Worm (Caenorhabditis elegans) whole organism, L1 larva: ENCODE data around the gene rhgf-2.

Experiments used
- Y116A8C.19 ChIP-seq: sonication (generic microtip); optimal IDR thresholded peaks from 2 replicates; lab custom pipeline; 2016; ENCODE audit warnings: missing compliant biosample characterization, missing genetic modification characterization, borderline replicate concordance
- alr-1 ChIP-seq: fragments of 200-800 bp; sonication (Bioruptor generic); optimal IDR thresholded peaks from 2 replicates; lab custom pipeline; 2018; ENCODE audit warnings: borderline replicate concordance, mild to moderate bottlenecking, missing genetic modification characterization, missing compliant biosample characterization
- aly-2 ChIP-seq: fragments of 150-350 bp; optimal IDR thresholded peaks from 2 replicates; lab custom pipeline; 2014; ENCODE audit warnings: missing biosample characterization, missing genetic modification characterization
- ama-1 ChIP-seq: fragments of 150-350 bp; optimal IDR thresholded peaks from 2 replicates; lab custom pipeline; 2014
- ceh-88 ChIP-seq: fragments of 200-800 bp; sonication (Bioruptor generic); IDR thresholded peaks from 2 replicates; pipeline ENCODE4 v1.3.6; 2022; ENCODE audit warnings: missing genetic modification characterization, missing compliant biosample characterization
- efl-1 ChIP-seq, 4 experiments: fragments of 150-350 bp; optimal IDR thresholded peaks in 3 of 4; peaks in 1 of 4; 1 replicate in 1 of 4; 2 replicates in 3 of 4; lab custom pipeline; 2014; ENCODE audit warnings: missing biosample characterization in 2 of 4, missing genetic modification characterization in 2 of 4, missing genetic modification reagents in 2 of 4
- egl-13 ChIP-seq: sonication (generic microtip); optimal IDR thresholded peaks from 2 replicates; lab custom pipeline; 2016; ENCODE audit warnings: missing genotype, missing genetic modification reagents, missing genetic modification characterization, missing compliant biosample characterization
- elt-3 ChIP-seq, 6 experiments: fragments of 150-350 bp in 1 of 6; sonication (generic microtip); optimal IDR thresholded peaks; 2 replicates each; lab custom pipeline; 2017 to 2018; ENCODE audit warnings: missing biosample characterization in 6 of 6, missing genetic modification characterization in 6 of 6, inconsistent platforms in 1 of 6
- ets-5 ChIP-seq: fragments of 200-800 bp; sonication (Bioruptor generic); IDR thresholded peaks from 2 replicates; pipeline ENCODE4 v1.3.6; 2022; ENCODE audit warnings: missing genetic modification characterization, missing compliant biosample characterization
- fkh-10 ChIP-seq: sonication (generic microtip); optimal IDR thresholded peaks from 2 replicates; lab custom pipeline; 2017; ENCODE audit warnings: missing biosample characterization, missing genetic modification reagents, missing genetic modification characterization
- jun-1 ChIP-seq: fragments of 150-350 bp; optimal IDR thresholded peaks from 2 replicates; lab custom pipeline; 2014; ENCODE audit warnings: missing biosample characterization, missing genetic modification reagents, missing genetic modification characterization
- lin-14 ChIP-seq: fragments of 200-800 bp; sonication (Bioruptor generic); optimal IDR thresholded peaks from 2 replicates; lab custom pipeline; 2018; ENCODE audit warnings: mild to moderate bottlenecking, missing genetic modification characterization, moderate library complexity, missing compliant biosample characterization
- lin-15B ChIP-seq: fragments of 150-350 bp; sonication (generic microtip); optimal IDR thresholded peaks from 3 replicates; lab custom pipeline; 2014; ENCODE audit warnings: missing biosample characterization, missing genetic modification characterization
- lin-35 ChIP-seq, 2 experiments: fragments of 150-350 bp; optimal IDR thresholded peaks; 2 replicates each; lab custom pipeline; 2014; ENCODE audit warnings: missing biosample characterization in 2 of 2, missing genetic modification characterization in 2 of 2, missing genetic modification reagents in 2 of 2
- lin-39 ChIP-seq: fragments of 150-350 bp; optimal IDR thresholded peaks from 2 replicates; lab custom pipeline; 2014; ENCODE audit warnings: missing biosample characterization, missing genetic modification reagents, missing genetic modification characterization
- lsy-2 ChIP-seq, 2 experiments: fragments of 150-350 bp; optimal IDR thresholded peaks; 2 replicates each; lab custom pipeline; 2014; ENCODE audit warnings: missing biosample characterization in 2 of 2, missing genetic modification characterization in 2 of 2
- mep-1 ChIP-seq: fragments of 150-350 bp; optimal IDR thresholded peaks from 2 replicates; lab custom pipeline; 2014; ENCODE audit warnings: missing biosample characterization, missing genetic modification characterization
- nhr-11 ChIP-seq: fragments of 150-350 bp; optimal IDR thresholded peaks from 2 replicates; lab custom pipeline; 2014; ENCODE audit warnings: missing biosample characterization, missing genetic modification characterization
- nhr-12 ChIP-seq: sonication (generic microtip); optimal IDR thresholded peaks from 2 replicates; lab custom pipeline; 2017; ENCODE audit warnings: missing biosample characterization, missing genetic modification characterization
- nhr-19 ChIP-seq: fragments of 200-800 bp; sonication (Bioruptor generic); conservative IDR thresholded peaks from 2 replicates; pipeline ENCODE4 v1.3.6; 2022; ENCODE audit warnings: missing genetic modification characterization, missing compliant biosample characterization
- nhr-20 ChIP-seq: sonication (generic microtip); optimal IDR thresholded peaks from 2 replicates; lab custom pipeline; 2016; ENCODE audit warnings: mild to moderate bottlenecking, missing genetic modification characterization, missing compliant biosample characterization
- nhr-47 ChIP-seq: sonication (generic microtip); optimal IDR thresholded peaks from 2 replicates; lab custom pipeline; 2016; ENCODE audit warnings: mild to moderate bottlenecking, missing genetic modification characterization, moderate library complexity, missing compliant biosample characterization
- nhr-85 ChIP-seq: sonication (generic microtip); peaks from one replicate; lab custom pipeline; 2016; ENCODE audit warnings: missing genetic modification characterization, inconsistent platforms, missing compliant biosample characterization
- nhr-90 ChIP-seq: sonication (generic microtip); optimal IDR thresholded peaks from 2 replicates; lab custom pipeline; 2016; ENCODE audit warnings: mild to moderate bottlenecking, missing genetic modification characterization, missing compliant biosample characterization; ENCODE audit not compliant: poor library complexity
- skn-1 ChIP-seq: fragments of 150-350 bp; optimal IDR thresholded peaks from 2 replicates; lab custom pipeline; 2014; ENCODE audit warnings: missing biosample characterization, missing genetic modification characterization
- snu-23 ChIP-seq: sonication (generic microtip); optimal IDR thresholded peaks from 2 replicates; lab custom pipeline; 2016; ENCODE audit warnings: missing genetic modification characterization, missing compliant biosample characterization
- sptf-1 ChIP-seq: fragments of 150-350 bp; optimal IDR thresholded peaks from 2 replicates; lab custom pipeline; 2014; ENCODE audit warnings: missing biosample characterization, missing genetic modification characterization
- sup-37 ChIP-seq: fragments of 200-800 bp; sonication (Bioruptor generic); optimal IDR thresholded peaks from 2 replicates; lab custom pipeline; 2018; ENCODE audit warnings: mild to moderate bottlenecking, missing genetic modification characterization, missing compliant biosample characterization
- tlp-1 ChIP-seq: fragments of 150-350 bp; optimal IDR thresholded peaks from 2 replicates; lab custom pipeline; 2014; ENCODE audit warnings: missing biosample characterization, missing genetic modification characterization
- unc-30 ChIP-seq: sonication (generic microtip); optimal IDR thresholded peaks from 2 replicates; lab custom pipeline; 2017; ENCODE audit warnings: missing biosample characterization, missing genetic modification characterization
- unc-86 ChIP-seq: sonication (generic microtip); optimal IDR thresholded peaks from 2 replicates; lab custom pipeline; 2016; ENCODE audit warnings: missing genetic modification characterization, missing compliant biosample characterization
- xbp-1 ChIP-seq: sonication (generic microtip); optimal IDR thresholded peaks from 2 replicates; lab custom pipeline; 2016; ENCODE audit warnings: missing genetic modification characterization, missing compliant biosample characterization
- zip-4 ChIP-seq: fragments of 200-800 bp; sonication (Bioruptor generic); optimal IDR thresholded peaks from 2 replicates; lab custom pipeline; 2018; ENCODE audit warnings: mild to moderate bottlenecking, missing genetic modification characterization, moderate library complexity, missing compliant biosample characterization

rhgf-2 gene

DNA sequence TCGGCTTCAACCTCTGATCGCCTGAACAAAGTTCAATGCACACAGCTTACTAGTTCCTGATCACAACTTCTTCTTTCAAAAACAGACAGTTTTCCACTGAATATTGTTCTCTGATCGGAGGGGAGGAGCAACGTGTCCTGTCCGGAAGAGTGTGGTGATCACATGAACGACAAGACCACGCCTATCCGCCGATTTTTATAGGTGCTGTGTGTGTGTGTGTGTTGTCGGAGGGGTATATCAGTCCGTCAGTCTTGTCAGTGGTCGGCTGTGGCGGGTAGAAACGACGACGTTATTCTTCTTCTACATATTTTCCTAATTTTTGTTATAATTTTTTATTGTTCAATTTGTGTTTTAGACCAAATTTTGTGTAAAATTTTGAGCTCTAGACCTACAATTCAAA, 9.8 kb upstream of the rhgf-2 start (continued):
- TF ChIP-seq ceh-88 (GFP tag; lab: Robert Waterston, UW): no peak
- no peak for TF ChIP-seq alr-1 (tag; lab: Kevin White, UChicago)
- peak; percentile 59 for TF ChIP-seq lin-14
- no peak for TF ChIP-seq lsy-2 (tag; optimal IDR thresholded peaks at IDR 0.05; lab: Kevin White, UChicago)
- peak; percentile 56 for TF ChIP-seq nhr-20 (tag; lab: Kevin White, UChicago)
- TF ChIP-seq xbp-1: no peak
- no peak for TF ChIP-seq zip-4 (GFP tag; lab: Kevin White, UChicago)
- TF ChIP-seq sptf-1 (tag; lab: Kevin White, UChicago): no peak
- TF ChIP-seq lin-15B (tag; lab: Kevin White, UChicago): no peak
- TF ChIP-seq egl-13 (tag; lab: Kevin White, UChicago): no peak
- TF ChIP-seq ama-1 (lab: Kevin White, UChicago): peak; percentile 50
- TF ChIP-seq jun-1 (tag; lab: Kevin White, UChicago): no peak
- peak; percentile 4 for TF ChIP-seq nhr-47 (tag; lab: Kevin White, UChicago)

DNA sequence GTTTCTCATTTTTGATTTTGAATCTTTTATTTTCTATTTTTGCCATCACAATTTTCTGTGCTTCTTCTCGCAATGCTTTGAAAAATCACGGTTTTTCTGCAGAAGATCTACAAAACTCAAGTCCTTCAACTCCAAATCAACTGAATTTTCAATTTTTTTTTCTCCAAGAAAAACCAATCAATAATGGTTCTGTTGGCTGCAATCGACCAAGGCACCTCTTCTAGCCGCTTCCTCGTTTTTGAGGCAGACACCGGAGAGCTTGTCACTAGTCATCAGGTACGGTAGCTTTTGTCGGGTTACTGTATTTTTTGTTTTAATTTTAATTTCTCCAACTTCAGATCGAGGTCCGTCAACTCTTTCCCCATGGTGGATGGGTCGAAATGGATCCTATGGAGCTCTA, 8.8 kb upstream of the rhgf-2 start, which contains the start of gene R11F4.1:
TSS of gene R11F4.1 (plus strand) at position 103 of the 400 bp plus-strand sequence.
- TF ChIP-seq nhr-12 (tag; lab: Kevin White, UChicago): no peak
- TF ChIP-seq Y116A8C.19 (tag; lab: Kevin White, UChicago): no peak
- no peak for TF ChIP-seq mep-1 (tag; lab: Kevin White, UChicago)
- no peak for TF ChIP-seq nhr-11 (tag; lab: Kevin White, UChicago)
- TF ChIP-seq lin-39: no peak
- TF ChIP-seq skn-1 (tag; lab: Kevin White, UChicago): no peak
- no peak for TF ChIP-seq ama-1 (lab: Kevin White, UChicago)
- TF ChIP-seq unc-30: no peak
- TF ChIP-seq, all 84 proteins: peak for 0

DNA sequence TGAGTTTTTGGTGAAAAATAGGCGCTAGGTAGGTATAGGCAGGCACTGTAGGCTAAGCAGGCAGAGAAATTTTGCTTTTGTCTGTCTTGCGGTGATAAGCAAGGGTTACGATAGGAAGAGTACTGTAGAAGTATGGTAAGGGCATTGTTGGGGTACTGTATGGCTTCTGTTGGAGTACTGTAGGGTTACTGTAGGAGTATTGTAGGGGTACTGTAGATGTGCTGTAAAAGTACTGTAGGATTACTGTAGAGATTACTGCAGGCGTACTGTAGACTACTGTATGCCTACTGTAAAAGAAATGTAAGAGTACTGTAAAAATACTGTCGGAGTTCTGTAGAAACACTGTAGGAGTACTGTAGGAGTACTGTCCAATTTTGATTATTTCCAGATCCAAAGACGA, 8.1 kb upstream of the rhgf-2 start:
- TF ChIP-seq lsy-2 (tag; optimal IDR thresholded peaks at IDR 0.05; lab: Kevin White, UChicago) (peak in 1 of 2 experiments; percentile 33), skn-1 (tag; lab: Kevin White, UChicago) (no peak)
- TF ChIP-seq, all 84 proteins: peak for 1

DNA sequence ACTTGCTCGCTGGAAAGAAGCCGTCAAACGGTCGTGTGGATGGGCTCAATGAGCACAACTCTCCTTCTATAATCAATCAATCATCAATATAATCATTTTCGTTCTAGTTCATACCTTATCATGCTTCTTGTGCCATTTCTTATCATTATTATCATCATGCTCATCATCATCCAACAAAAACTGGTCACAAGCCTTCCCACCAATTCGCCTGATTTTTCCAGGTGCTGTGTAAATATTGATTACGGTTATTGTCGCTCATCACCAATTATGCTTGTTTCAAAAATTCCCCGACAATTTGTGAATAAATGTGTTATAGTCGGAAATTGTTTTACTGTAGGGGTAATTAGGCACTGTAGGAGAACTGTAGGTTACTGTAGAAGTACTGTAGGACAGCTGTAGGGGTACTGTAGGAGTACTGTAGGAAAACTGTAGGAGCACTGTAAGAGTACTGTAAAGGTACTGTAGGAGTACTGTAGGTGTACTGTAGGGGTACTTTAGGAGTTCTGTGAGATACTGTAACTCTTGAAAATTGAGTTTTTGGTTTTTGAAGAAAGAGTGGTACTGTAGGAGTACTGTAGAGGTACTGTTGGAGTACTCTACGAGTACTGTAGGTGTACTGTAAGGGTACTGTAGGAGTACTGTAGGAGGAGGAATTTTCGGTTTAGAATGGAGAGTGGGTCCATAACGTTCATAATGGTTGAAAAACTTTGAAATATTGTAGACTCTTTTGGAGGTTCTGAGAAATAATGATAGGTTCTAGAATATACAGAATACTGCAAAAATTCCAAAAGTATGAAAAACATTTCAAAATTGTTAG, 6.3 kb upstream of the rhgf-2 start:
- TF ChIP-seq nhr-20 (tag; lab: Kevin White, UChicago) (peak; percentile 30), lsy-2 (tag; optimal IDR thresholded peaks at IDR 0.05; lab: Kevin White, UChicago) (peak; percentile 22 to 91), elt-3 (tag; optimal IDR thresholded peaks at IDR 0.05; lab: Kevin White, UChicago) (peak in 1 of 6 experiments; percentile 40), nhr-85 (peak; percentile 73), nhr-90 (tag; lab: Kevin White, UChicago) (peak; percentile 31), aly-2 (tag; lab: Kevin White, UChicago) (peak; percentile 13), efl-1 (optimal IDR thresholded peaks at IDR 0.05; lab: Kevin White, UChicago) (no peak), efl-1 (GFP tag; optimal IDR thresholded peaks at IDR 0.05 in 1 of 2; lab: Kevin White, UChicago) (peak in 1 of 2 experiments; percentile 93), lin-35 (GFP tag; optimal IDR thresholded peaks at IDR 0.05; lab: Kevin White, UChicago) (peak in 1 of 2 experiments; percentile 39), ama-1 (lab: Kevin White, UChicago) (peak; percentile 69), ets-5 (GFP tag; lab: Robert Waterston, UW) (no peak), unc-86 (tag; lab: Kevin White, UChicago) (no peak), sup-37 (GFP tag; lab: Kevin White, UChicago) (peak; percentile 15), nhr-47 (tag; lab: Kevin White, UChicago) (peak; percentile 53), tlp-1 (tag; lab: Kevin White, UChicago) (no peak), fkh-10 (no peak), nhr-19 (0 out of 2 replicates have a peak, but pooled peaks have one; percentile 8), snu-23 (peak; percentile 17)
